Worm (Caenorhabditis elegans) whole organism, L4 larva: ENCODE data around the gene clec-233.

ENCODE experiments used
- F26F4.8 ChIP-seq: fragments of 200-800 bp; sonication (Bioruptor generic); conservative IDR thresholded peaks from 2 replicates; pipeline ENCODE4 v1.3.6; 2022; ENCODE audit warnings: missing genetic modification characterization, missing compliant biosample characterization
- F49E8.2 ChIP-seq: sonication (generic microtip); optimal IDR thresholded peaks from 2 replicates; lab custom pipeline; 2016; ENCODE audit warnings: missing compliant biosample characterization, mild to moderate bottlenecking, missing genetic modification characterization, borderline replicate concordance
- ZK546.5 ChIP-seq, 2 experiments: sonication (generic microtip); optimal IDR thresholded peaks; 2 replicates each; lab custom pipeline; 2017; ENCODE audit warnings: missing biosample characterization in 2 of 2, missing genetic modification characterization in 2 of 2
- ama-1 ChIP-seq: fragments of 150-350 bp; optimal IDR thresholded peaks from 2 replicates; lab custom pipeline; 2014; ENCODE audit warnings: inconsistent platforms, mixed read lengths
- daf-12 ChIP-seq: fragments of 150-350 bp; optimal IDR thresholded peaks from 2 replicates; lab custom pipeline; 2014; ENCODE audit warnings: missing biosample characterization, missing genetic modification reagents, missing genetic modification characterization
- daf-8 ChIP-seq: fragments of 200-800 bp; sonication (Bioruptor generic); IDR thresholded peaks from 2 replicates; pipeline ENCODE4 v1.3.6; 2022; ENCODE audit warnings: missing genetic modification characterization, missing compliant biosample characterization
- egl-27 ChIP-seq: sonication (generic microtip); optimal IDR thresholded peaks from 3 replicates; lab custom pipeline; 2017; ENCODE audit warnings: missing biosample characterization, missing genetic modification reagents, missing genetic modification characterization
- fkh-10 ChIP-seq: fragments of 150-350 bp; optimal IDR thresholded peaks from 2 replicates; lab custom pipeline; 2014; ENCODE audit warnings: missing biosample characterization, missing genetic modification reagents, missing genetic modification characterization
- lin-1 ChIP-seq: fragments of 200-800 bp; sonication (Bioruptor generic); IDR thresholded peaks from 2 replicates; pipeline ENCODE4 v1.3.6; 2022; ENCODE audit warnings: missing genetic modification reagents, missing genetic modification characterization, missing compliant biosample characterization
- skn-1 ChIP-seq: fragments of 150-350 bp; optimal IDR thresholded peaks from 2 replicates; lab custom pipeline; 2014; ENCODE audit warnings: missing biosample characterization, missing genetic modification characterization
- snpc-4 ChIP-seq: fragments of 150-350 bp; optimal IDR thresholded peaks from 2 replicates; lab custom pipeline; 2014; ENCODE audit warnings: missing biosample characterization, missing genetic modification characterization

DNA sequence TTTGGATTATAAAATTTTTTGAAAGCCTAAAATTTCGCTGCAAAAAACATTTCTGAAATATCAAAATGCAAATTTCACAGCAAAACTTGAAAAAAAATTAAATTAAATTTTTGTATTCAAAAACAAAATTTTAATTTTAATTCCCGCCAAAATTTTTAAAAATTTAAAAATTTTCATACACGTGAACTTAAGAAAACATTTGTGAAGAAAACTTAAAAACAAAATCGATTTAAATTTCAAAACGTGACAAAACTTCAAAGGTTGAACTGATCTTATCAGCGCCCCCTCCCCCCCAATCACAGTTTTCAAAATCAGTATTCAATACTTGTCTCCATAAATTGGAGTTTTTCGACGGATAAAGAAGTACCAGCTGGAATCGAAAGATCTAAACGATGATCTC lies 3.5 kb downstream of the clec-233 start, which contains the start of gene F21H7.5:
- no peak for TF ChIP-seq daf-12 (tag; lab: Kevin White, UChicago)
- no peak for TF ChIP-seq skn-1 (tag; lab: Kevin White, UChicago)
- TF ChIP-seq ZK546.5 (tag; optimal IDR thresholded peaks at IDR 0.05; lab: Kevin White, UChicago), result no peak
- TF ChIP-seq fkh-10 (GFP tag; lab: Kevin White, UChicago), result no peak
- TF ChIP-seq F26F4.8 (GFP tag; lab: Robert Waterston, UW), result no peak
- no peak for TF ChIP-seq ama-1 (lab: Kevin White, UChicago)
- TF ChIP-seq daf-8 (GFP tag; lab: Robert Waterston, UW), result no peak
- no peak for TF ChIP-seq snpc-4 (tag; lab: Kevin White, UChicago)
- no peak for TF ChIP-seq lin-1 (GFP tag; lab: Robert Waterston, UW)
- TF ChIP-seq egl-27, result no peak
- TF ChIP-seq F49E8.2 (tag; lab: Kevin White, UChicago), result no peak
